Worm (Caenorhabditis elegans) whole organism, young adult: ENCODE data around the gene C25D7.15.
A peak's percentile ranks its signal among the peaks of the same experiment; 100 is the strongest.
"Not testable (repeated sequence)": the region's sequence is repeated elsewhere in the genome, so short reads cannot be mapped to it uniquely, and the experiment has no call there.

Source experiments
- F37B4.10 ChIP-seq: fragments of 200-800 bp; sonication (Bioruptor generic); IDR thresholded peaks from 2 replicates; pipeline ENCODE4 v1.3.6; 2022; ENCODE audit warnings: missing genetic modification characterization, missing compliant biosample characterization
- F39B2.1 ChIP-seq: fragments of 200-800 bp; sonication (Bioruptor generic); IDR thresholded peaks from 2 replicates; pipeline ENCODE4 v1.3.6; 2022; ENCODE audit warnings: missing genetic modification reagents, missing genetic modification characterization, missing compliant biosample characterization
- F57A8.1 ChIP-seq: fragments of 200-800 bp; sonication (Bioruptor generic); optimal IDR thresholded peaks from 2 replicates; lab custom pipeline; 2018; ENCODE audit warnings: mild to moderate bottlenecking, missing genetic modification characterization, moderate library complexity, missing compliant biosample characterization
- T26A5.8 ChIP-seq: sonication (generic microtip); optimal IDR thresholded peaks from 2 replicates; lab custom pipeline; 2016; ENCODE audit warnings: missing genetic modification characterization, missing compliant biosample characterization
- Y95B8A.8 ChIP-seq: fragments of 200-800 bp; sonication (Bioruptor generic); IDR thresholded peaks from 2 replicates; pipeline ENCODE4 v1.3.6; 2022; ENCODE audit warnings: missing genetic modification reagents, missing genetic modification characterization, missing compliant biosample characterization
- ama-1 ChIP-seq, 3 experiments: fragments of 150-350 bp in 1 of 3; sonication (generic microtip) in 2 of 3; optimal IDR thresholded peaks; 2 replicates each; lab custom pipeline; 2014 to 2018; ENCODE audit warnings: missing biosample characterization in 2 of 3, missing genetic modification characterization in 2 of 3, missing genetic modification reagents in 2 of 3
- aptf-3 ChIP-seq: fragments of 200-800 bp; sonication (Bioruptor generic); IDR thresholded peaks from 2 replicates; pipeline ENCODE4 v1.3.6; 2022; ENCODE audit warnings: missing genetic modification characterization, missing compliant biosample characterization
- attf-3 ChIP-seq: fragments of 200-800 bp; sonication (Bioruptor generic); conservative IDR thresholded peaks from 2 replicates; pipeline ENCODE4 v1.3.6; 2022; ENCODE audit warnings: missing genetic modification reagents, missing genetic modification characterization, missing compliant biosample characterization
- bed-2 ChIP-seq: fragments of 200-800 bp; sonication (Bioruptor generic); IDR thresholded peaks from 2 replicates; pipeline ENCODE4 v1.3.6; 2022; ENCODE audit warnings: missing genetic modification reagents, missing genetic modification characterization, missing compliant biosample characterization
- cebp-2 ChIP-seq: fragments of 200-800 bp; sonication (Bioruptor generic); IDR thresholded peaks from 2 replicates; pipeline ENCODE4 v1.3.6; 2022; ENCODE audit warnings: missing genetic modification characterization, missing compliant biosample characterization
- ceh-100 ChIP-seq: fragments of 200-800 bp; sonication (Bioruptor generic); IDR thresholded peaks from 2 replicates; pipeline ENCODE4 v1.3.6; 2022; ENCODE audit warnings: missing genetic modification reagents, missing genetic modification characterization, missing compliant biosample characterization
- ceh-40 ChIP-seq: fragments of 200-800 bp; sonication (Bioruptor generic); IDR thresholded peaks from 2 replicates; pipeline ENCODE4 v1.3.6; 2022; ENCODE audit warnings: missing genetic modification characterization, missing compliant biosample characterization
- ceh-91 ChIP-seq: fragments of 200-800 bp; sonication (Bioruptor generic); IDR thresholded peaks from 2 replicates; pipeline ENCODE4 v1.3.6; 2022; ENCODE audit warnings: missing genetic modification reagents, missing genetic modification characterization, missing compliant biosample characterization
- dpff-1 ChIP-seq: sonication (generic microtip); optimal IDR thresholded peaks from 2 replicates; lab custom pipeline; 2017; ENCODE audit warnings: mild to moderate bottlenecking, missing genetic modification characterization, missing compliant biosample characterization
- ekl-4 ChIP-seq: fragments of 200-800 bp; sonication (Bioruptor generic); IDR thresholded peaks from 2 replicates; pipeline ENCODE4 v1.3.6; 2022; ENCODE audit warnings: missing genetic modification reagents, missing genetic modification characterization, missing compliant biosample characterization
- ets-4 ChIP-seq: fragments of 200-800 bp; sonication (Bioruptor generic); optimal IDR thresholded peaks from 2 replicates; lab custom pipeline; 2018; ENCODE audit warnings: mild to moderate bottlenecking, missing genetic modification characterization, missing compliant biosample characterization
- hmg-1.2 ChIP-seq: fragments of 200-800 bp; sonication (Bioruptor generic); IDR thresholded peaks from 2 replicates; pipeline ENCODE4 v1.3.6; 2022; ENCODE audit warnings: missing genetic modification reagents, missing genetic modification characterization, missing compliant biosample characterization
- hmg-20 ChIP-seq: fragments of 200-800 bp; sonication (Bioruptor generic); IDR thresholded peaks from 2 replicates; pipeline ENCODE4 v1.3.6; 2022; ENCODE audit warnings: missing genetic modification reagents, missing genetic modification characterization, missing compliant biosample characterization
- lag-1 ChIP-seq: fragments of 200-800 bp; sonication (Bioruptor generic); IDR thresholded peaks from 2 replicates; pipeline ENCODE4 v1.3.6; 2022; ENCODE audit warnings: missing genetic modification reagents, missing genetic modification characterization, missing compliant biosample characterization
- lin-54 ChIP-seq: fragments of 200-800 bp; sonication (Bioruptor generic); optimal IDR thresholded peaks from 2 replicates; lab custom pipeline; 2018; ENCODE audit warnings: mild to moderate bottlenecking, missing genetic modification characterization, missing compliant biosample characterization
- lsy-27 ChIP-seq: sonication (generic microtip); optimal IDR thresholded peaks from 2 replicates; lab custom pipeline; 2017; ENCODE audit warnings: missing genetic modification characterization, mild to moderate bottlenecking, missing compliant biosample characterization, antibody characterized with exemption, missing genotype, borderline replicate concordance; ENCODE audit not compliant: insufficient read depth
- madf-6 ChIP-seq: fragments of 200-800 bp; sonication (Bioruptor generic); IDR thresholded peaks from 2 replicates; pipeline ENCODE4 v1.3.6; 2022; ENCODE audit warnings: missing genetic modification reagents, missing genetic modification characterization, missing compliant biosample characterization
- mcd-1 ChIP-seq: fragments of 200-800 bp; sonication (Bioruptor generic); IDR thresholded peaks from 2 replicates; pipeline ENCODE4 v1.3.6; 2022; ENCODE audit warnings: missing genetic modification reagents, missing genetic modification characterization, missing compliant biosample characterization
- mxl-1 ChIP-seq: sonication (generic microtip); optimal IDR thresholded peaks from 2 replicates; lab custom pipeline; 2016; ENCODE audit warnings: missing genetic modification characterization, missing compliant biosample characterization
- nhr-179 ChIP-seq: sonication (generic microtip); optimal IDR thresholded peaks from 2 replicates; lab custom pipeline; 2016; ENCODE audit warnings: mild to moderate bottlenecking, missing genetic modification characterization, missing compliant biosample characterization
- nhr-27 ChIP-seq: fragments of 200-800 bp; sonication (Bioruptor generic); optimal IDR thresholded peaks from 2 replicates; lab custom pipeline; 2018; ENCODE audit warnings: mild to moderate bottlenecking, missing genetic modification characterization, moderate library complexity, missing compliant biosample characterization
- nhr-90 ChIP-seq: sonication (generic microtip); optimal IDR thresholded peaks from 2 replicates; lab custom pipeline; 2016; ENCODE audit warnings: missing genotype, mild to moderate bottlenecking, missing genetic modification characterization, missing compliant biosample characterization
- pbrm-1 ChIP-seq: fragments of 200-800 bp; sonication (Bioruptor generic); IDR thresholded peaks from 2 replicates; pipeline ENCODE4 v1.3.6; 2022; ENCODE audit warnings: missing genetic modification reagents, missing genetic modification characterization, missing compliant biosample characterization
- sdz-38 ChIP-seq: sonication (generic microtip); optimal IDR thresholded peaks from 2 replicates; lab custom pipeline; 2016; ENCODE audit warnings: missing genotype, missing genetic modification characterization, missing compliant biosample characterization
- snpc-1.1 ChIP-seq: sonication (generic microtip); optimal IDR thresholded peaks from 2 replicates; lab custom pipeline; 2017; ENCODE audit warnings: missing genetic modification characterization, mild to moderate bottlenecking, missing compliant biosample characterization, antibody characterized with exemption, moderate library complexity, missing genotype, missing genetic modification reagents; ENCODE audit not compliant: insufficient read depth
- unc-130 ChIP-seq: sonication (generic microtip); optimal IDR thresholded peaks from 2 replicates; lab custom pipeline; 2016; ENCODE audit warnings: missing genetic modification reagents, missing genetic modification characterization, missing compliant biosample characterization
- xnd-1 ChIP-seq: sonication (generic microtip); optimal IDR thresholded peaks from 2 replicates; lab custom pipeline; 2016; ENCODE audit warnings: missing genotype, missing genetic modification reagents, missing genetic modification characterization, missing compliant biosample characterization

The C25D7.15 gene

ce11 chrV:15028896-15029519 lies 30.6 kb upstream of the C25D7.15 start, which contains the start of gene F14H8.8 (continued):
- TF ChIP-seq snpc-1.1 (peak; percentile 97), mxl-1 (tag; lab: Kevin White, UChicago) (no peak), ama-1 (optimal IDR thresholded peaks at IDR 0.05; lab: Kevin White, UChicago) (no peak), ama-1 (GFP tag; optimal IDR thresholded peaks at IDR 0.05; lab: Kevin White, UChicago) (no peak), T26A5.8 (tag; lab: Kevin White, UChicago) (no peak), ets-4 (GFP tag; lab: Kevin White, UChicago) (no peak), lsy-27 (tag; lab: Kevin White, UChicago) (no peak), ceh-91 (GFP tag; lab: Robert Waterston, UW) (peak; percentile 37; the same call in 1 of the 2 replicates), ceh-40 (GFP tag; lab: Robert Waterston, UW) (no peak), attf-3 (GFP tag; lab: Robert Waterston, UW) (no peak)

ce11 chrV:15031373-15031772 lies 28.2 kb upstream of the C25D7.15 start, which contains the start of gene cng-1:
Gene cng-1 (minus strand): TSS chrV:15031473.
- not testable (repeated sequence) for TF ChIP-seq cebp-2, Y95B8A.8, ceh-100 (GFP tag; lab: Robert Waterston, UW)

ce11 chrV:15036769-15037168 lies 22.8 kb upstream of the C25D7.15 start, which contains the start of gene melo-3:
Gene melo-3 (minus strand): TSS chrV:15036869.
- not testable (repeated sequence) for TF ChIP-seq F37B4.10, ceh-100, ceh-40 (GFP tag; lab: Robert Waterston, UW)
- TF ChIP-seq, all 124 proteins: peak for 0; not testable (repeated sequence) for 124

ce11 chrV:15048107-15048506 lies 11.5 kb upstream of the C25D7.15 start, which contains the start of gene sdc-3:
Gene sdc-3 (minus strand): TSS chrV:15048207.
- TF ChIP-seq pbrm-1 (no peak), nhr-179 (no peak), hmg-1.2 (GFP tag; lab: Robert Waterston, UW) (peak; percentile 76; the same call in 1 of the 2 replicates)
- TF ChIP-seq, all 124 proteins: peak for 1

ce11 chrV:15051720-15052119 lies 7.9 kb upstream of the C25D7.15 start:
- TF ChIP-seq F57A8.1 (GFP tag; lab: Kevin White, UChicago): no peak
- no peak for TF ChIP-seq ekl-4 (GFP tag; lab: Robert Waterston, UW)
- no peak for TF ChIP-seq F39B2.1 (GFP tag; lab: Robert Waterston, UW)
- TF ChIP-seq sdz-38 (tag; lab: Kevin White, UChicago): no peak
- no peak for TF ChIP-seq aptf-3 (GFP tag; lab: Robert Waterston, UW)
- TF ChIP-seq xnd-1 (tag; lab: Kevin White, UChicago): no peak
- no peak for TF ChIP-seq nhr-27 (tag; lab: Kevin White, UChicago)
- TF ChIP-seq mxl-1 (tag; lab: Kevin White, UChicago): no peak
- TF ChIP-seq dpff-1 (tag; lab: Kevin White, UChicago): no peak
- no peak for TF ChIP-seq lag-1 (GFP tag; lab: Robert Waterston, UW)
- TF ChIP-seq pbrm-1: no peak
- no peak for TF ChIP-seq unc-130 (GFP tag; lab: Kevin White, UChicago)
- TF ChIP-seq madf-6 (GFP tag; lab: Robert Waterston, UW): no peak
- TF ChIP-seq nhr-90 (tag; lab: Kevin White, UChicago): no peak
- TF ChIP-seq mcd-1: no peak
- no peak for TF ChIP-seq hmg-20
- no peak for TF ChIP-seq bed-2 (GFP tag; lab: Robert Waterston, UW)
- no peak for TF ChIP-seq lin-54 (GFP tag; lab: Kevin White, UChicago)
